Worm (Caenorhabditis elegans) whole organism, L4/young adult: ENCODE data around the gene pdzd-8.

Experiments used
- W03F9.2 ChIP-seq: fragments of 150-350 bp; optimal IDR thresholded peaks from 2 replicates; lab custom pipeline; 2014; ENCODE audit warnings: missing biosample characterization, missing genetic modification characterization
- dao-5 ChIP-seq: sonication (generic microtip); optimal IDR thresholded peaks from 2 replicates; lab custom pipeline; 2016; ENCODE audit warnings: missing genotype, missing genetic modification characterization, moderate library complexity, missing compliant biosample characterization
- him-1 ChIP-seq: sonication (generic microtip); optimal IDR thresholded peaks from 2 replicates; lab custom pipeline; 2016; ENCODE audit warnings: missing genotype, missing genetic modification reagents, missing genetic modification characterization, missing compliant biosample characterization

pdzd-8 gene

ce11 chrIV:9007947-9008346 lies 32.6 kb downstream of the pdzd-8 start:
- TF ChIP-seq him-1 (no peak), W03F9.2 (tag; lab: Kevin White, UChicago) (no peak), dao-5 (no peak)

ce11 chrIV:9010257-9010656 lies 34.9 kb downstream of the pdzd-8 start, which contains the start of gene C53D6.11:
Gene C53D6.11, plus strand, starts transcription at chrIV:9010584.
- TF ChIP-seq him-1 (no peak), dao-5 (no peak), W03F9.2 (tag; lab: Kevin White, UChicago) (no peak)

- TF ChIP-seq him-1 (no peak), W03F9.2 (tag; lab: Kevin White, UChicago) (no peak), dao-5 (no peak)
Measured at ce11 chrIV:9016477-9016876, 41.2 kb downstream of the pdzd-8 start, which contains the start of gene acc-2. Gene acc-2, plus strand, starts transcription at chrIV:9016777.

ce11 chrIV:9020840-9021239 lies 45.5 kb downstream of the pdzd-8 start, which contains the start of gene C53D6.4:
Gene C53D6.4, minus strand, starts transcription at chrIV:9020940.
- no peak for TF ChIP-seq dao-5
- no peak for TF ChIP-seq W03F9.2 (tag; lab: Kevin White, UChicago)
- no peak for TF ChIP-seq him-1

ce11 chrIV:9021245-9021779 lies 46.0 kb downstream of the pdzd-8 start:
- TF ChIP-seq him-1 (no peak), W03F9.2 (tag; lab: Kevin White, UChicago) (no peak), dao-5 (no peak)

- no peak for TF ChIP-seq him-1
- TF ChIP-seq dao-5 = no peak
- no peak for TF ChIP-seq W03F9.2 (tag; lab: Kevin White, UChicago)
Measured at ce11 chrIV:9032550-9032949, 57.2 kb downstream of the pdzd-8 start, which contains the start of gene C53D6.6. Gene C53D6.6, minus strand, starts transcription at chrIV:9032667.
